Worm (Caenorhabditis elegans): ENCODE data around the gene lgg-3.
A peak's percentile ranks its signal among the peaks of the same experiment; 100 is the strongest.

lgg-3 gene

DNA sequence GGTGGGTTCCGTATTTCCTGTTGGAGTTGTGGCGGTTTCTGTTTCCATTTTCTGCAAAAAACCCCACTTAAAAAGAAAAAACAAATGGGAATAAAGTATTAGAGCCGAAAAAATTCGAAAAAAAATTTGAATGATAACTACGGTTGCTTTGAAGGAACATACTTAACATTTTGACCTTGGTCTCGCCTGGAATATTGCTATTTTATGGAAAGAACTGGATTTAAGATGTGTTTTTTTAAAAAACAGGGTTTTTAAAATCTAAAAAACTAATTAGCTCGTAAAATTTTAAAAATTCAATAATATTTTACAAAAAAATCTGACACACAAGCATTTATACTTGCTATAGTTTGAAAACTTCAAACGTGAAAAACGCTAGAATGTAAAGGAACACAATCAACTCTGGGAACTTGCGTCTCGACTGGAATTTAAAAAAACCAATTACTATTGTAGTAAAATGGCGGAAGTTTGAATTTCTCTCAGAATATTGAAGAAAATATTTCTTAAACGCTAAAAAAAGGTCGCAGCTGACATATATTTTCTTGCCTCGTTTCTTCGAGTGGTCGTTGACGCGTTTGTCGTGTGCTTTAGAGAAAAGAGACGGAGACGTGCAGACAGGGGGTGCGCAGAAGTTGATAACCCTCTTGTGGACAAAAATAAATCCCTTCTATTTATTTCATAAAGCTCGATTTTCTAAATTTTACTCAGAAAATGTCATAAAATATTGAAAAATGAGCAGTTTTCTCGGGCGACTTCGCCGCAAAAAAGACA lies at the start of gene lgg-3, which contains the start of gene rgs-5:
Gene lgg-3 (minus strand): TSS at position 51 of the 768 bp plus-strand sequence.
Gene rgs-5 (plus strand): TSS at position 593 of the 768 bp plus-strand sequence.
- TF ChIP-seq ztf-28 (GFP tag; IDR thresholded peaks at IDR 0.05) (no peak), dpl-1 (GFP tag; optimal IDR thresholded peaks at IDR 0.05) (peak; percentile 14), hmg-1.2 (GFP tag; IDR thresholded peaks at IDR 0.05) (peak; percentile 13; the same call in 1 of the 2 replicates), unc-130 (GFP tag; optimal IDR thresholded peaks at IDR 0.05) (peak; percentile 37), pbrm-1 (GFP tag; IDR thresholded peaks at IDR 0.05) (no peak), lsl-1 (GFP tag; optimal IDR thresholded peaks at IDR 0.05) (peak; percentile 96), ceh-27 (GFP tag; optimal IDR thresholded peaks at IDR 0.05) (peak; percentile 12), him-1 (tag; optimal IDR thresholded peaks at IDR 0.05) (peak; percentile 64), lin-26 (GFP tag; IDR thresholded peaks at IDR 0.05) (no peak), nhr-80 (tag; optimal IDR thresholded peaks at IDR 0.05) (peak; percentile 12), rcor-1 (GFP tag; IDR thresholded peaks at IDR 0.05) (peak; percentile 39; the same call in 1 of the 2 replicates), madf-8 (GFP tag; conservative IDR thresholded peaks at IDR 0.05) (peak; percentile 72), hsf-1 (GFP tag; IDR thresholded peaks at IDR 0.05) (peak; percentile 48; the same call in 1 of the 2 replicates), xnd-1 (tag; optimal IDR thresholded peaks at IDR 0.05) (peak; percentile 91), zfh-2 (GFP tag; conservative IDR thresholded peaks at IDR 0.05) (no peak), lin-35 (GFP tag; optimal IDR thresholded peaks at IDR 0.05) (peak in 1 of 3 experiments; percentile 30), snpc-1.3 (tag; optimal IDR thresholded peaks at IDR 0.05; ENCODE audit: insufficient read depth) (peak; percentile 3), lin-54 (GFP tag; optimal IDR thresholded peaks at IDR 0.05) (peak; percentile 89), ekl-4 (GFP tag; IDR thresholded peaks at IDR 0.05) (0 out of 2 replicates have a peak, but pooled peaks have one; percentile 8), sea-2 (GFP tag; IDR thresholded peaks at IDR 0.05) (no peak), F57C9.4 (tag; optimal IDR thresholded peaks at IDR 0.05) (no peak), madf-6 (GFP tag; IDR thresholded peaks at IDR 0.05) (peak; percentile 88), F52B5.7 (tag; optimal IDR thresholded peaks at IDR 0.05) (no peak), lin-40 (tag; optimal IDR thresholded peaks at IDR 0.05) (no peak), ceh-91 (GFP tag; IDR thresholded peaks at IDR 0.05) (peak; percentile 61), egl-18 (GFP tag; IDR thresholded peaks at IDR 0.05) (no peak), pha-4 (tag; optimal IDR thresholded peaks at IDR 0.05) (no peak), snpc-1.1 (tag; optimal IDR thresholded peaks at IDR 0.05; ENCODE audit: insufficient read depth) (peak; percentile 31), efl-1 (GFP tag; optimal IDR thresholded peaks at IDR 0.05) (peak; percentile 62), athp-1 (tag; optimal IDR thresholded peaks at IDR 0.05) (peak; percentile 13), ztf-18 (tag; optimal IDR thresholded peaks at IDR 0.05) (peak; percentile 72), Y53F4B.3 (GFP tag; IDR thresholded peaks at IDR 0.05) (no peak), attf-6 (GFP tag; IDR thresholded peaks at IDR 0.05) (no peak), nhr-90 (tag; optimal IDR thresholded peaks at IDR 0.05) (no peak), aptf-2 (GFP tag; conservative IDR thresholded peaks at IDR 0.05) (no peak), tlf-1 (GFP tag; optimal IDR thresholded peaks at IDR 0.05) (peak; percentile 44), rec-8 (tag; optimal IDR thresholded peaks at IDR 0.05) (no peak), zim-3 (tag; optimal IDR thresholded peaks at IDR 0.05) (no peak), D2030.7 (GFP tag; IDR thresholded peaks at IDR 0.05) (peak; percentile 58), F57A8.1 (GFP tag; optimal IDR thresholded peaks at IDR 0.05) (no peak), nhr-27 (tag; optimal IDR thresholded peaks at IDR 0.05) (no peak), F49E8.2 (tag; optimal IDR thresholded peaks at IDR 0.05; ENCODE audit: insufficient read depth) (no peak), snpc-4 (GFP tag; optimal IDR thresholded peaks at IDR 0.05) (no peak), snpc-4 (tag; optimal IDR thresholded peaks at IDR 0.05) (peak; percentile 5 to 81 (median 31)), attf-5 (GFP tag; optimal IDR thresholded peaks at IDR 0.05) (peak; percentile 65), F33H1.4 (GFP tag; IDR thresholded peaks at IDR 0.05) (peak; percentile 85), ceh-40 (GFP tag; IDR thresholded peaks at IDR 0.05) (no peak)

Measured in whole organism, young adult.